Fruit fly (Drosophila melanogaster): ENCODE results near the gene Dna2.

dm6 chrX:10052549-10052948 lies 42.3 kb downstream of the Dna2 start, which contains the start of gene Yp2:
- TF ChIP-seq psq (optimal IDR thresholded peaks at IDR 0.05) (no peak), h (optimal IDR thresholded peaks at IDR 0.05) (no peak), Myc (optimal IDR thresholded peaks at IDR 0.05) (no peak), insv (optimal IDR thresholded peaks at IDR 0.05) (no peak), ttk (optimal IDR thresholded peaks at IDR 0.05) (no peak)
